Fruit fly (Drosophila melanogaster) whole organism, embryonic: ENCODE results near the gene kdn.

ENCODE experiments used
- Atf-2 ChIP-seq: fragments of 200-800 bp; sonication (Bioruptor generic); optimal IDR thresholded peaks from 2 replicates; lab custom pipeline; 2016; ENCODE audit warnings: missing biosample characterization, missing genetic modification characterization
- B-H2 ChIP-seq: fragments of 200-800 bp; sonication (Bioruptor generic); optimal IDR thresholded peaks from 2 replicates; lab custom pipeline; 2018; ENCODE audit warnings: missing biosample characterization, mild to moderate bottlenecking, missing genetic modification characterization
- CG10321 ChIP-seq: fragments of 200-800 bp; sonication (Bioruptor generic); IDR thresholded peaks from 2 replicates; pipeline ENCODE4 v1.3.6; 2022; ENCODE audit warnings: missing biosample characterization, missing genetic modification characterization
- CG10979 ChIP-seq: fragments of 200-800 bp; sonication (Bioruptor generic); optimal IDR thresholded peaks from 2 replicates; lab custom pipeline; 2018; ENCODE audit warnings: missing biosample characterization, mild to moderate bottlenecking, missing genetic modification characterization, moderate library complexity
- CG11560 ChIP-seq: fragments of 200-800 bp; sonication (Bioruptor generic); IDR thresholded peaks from 3 replicates; pipeline ENCODE4 v1.3.6; 2022; ENCODE audit warnings: missing biosample characterization, missing genetic modification characterization
- CG14965 ChIP-seq: fragments of 200-800 bp; sonication (Bioruptor generic); optimal IDR thresholded peaks from 2 replicates; lab custom pipeline; 2016; ENCODE audit warnings: missing biosample characterization, missing genetic modification characterization, borderline replicate concordance
- CG15479 ChIP-seq: fragments of 200-800 bp; sonication (Bioruptor generic); optimal IDR thresholded peaks from 3 replicates; lab custom pipeline; 2019; ENCODE audit warnings: missing biosample characterization, mild to moderate bottlenecking, missing genetic modification characterization, moderate library complexity
- CG17568 ChIP-seq: fragments of 200-800 bp; sonication (Bioruptor generic); optimal IDR thresholded peaks from 2 replicates; lab custom pipeline; 2018; ENCODE audit warnings: missing biosample characterization, mild to moderate bottlenecking, missing genetic modification characterization, moderate library complexity
- CG18011 ChIP-seq: fragments of 200-800 bp; sonication (Bioruptor generic); optimal IDR thresholded peaks from 2 replicates; lab custom pipeline; 2017; ENCODE audit warnings: missing biosample characterization, missing genetic modification characterization, mild to moderate bottlenecking, moderate library complexity, missing genotype
- CG18764 ChIP-seq: fragments of 200-800 bp; sonication (Bioruptor generic); optimal IDR thresholded peaks from 3 replicates; lab custom pipeline; 2016; ENCODE audit warnings: missing biosample characterization, missing genetic modification characterization
- CG2199 ChIP-seq: fragments of 200-800 bp; sonication (Bioruptor generic); IDR thresholded peaks from 3 replicates; pipeline ENCODE4 v1.3.6; 2022; ENCODE audit warnings: missing biosample characterization, missing genetic modification characterization
- CG42726 ChIP-seq: fragments of 200-800 bp; sonication (Bioruptor generic); IDR thresholded peaks from 2 replicates; pipeline ENCODE4 v1.3.6; 2022; ENCODE audit warnings: missing biosample characterization, missing genetic modification characterization; ENCODE audit not compliant: partially characterized antibody
- CG4360 ChIP-seq: fragments of 200-800 bp; sonication (Bioruptor generic); IDR thresholded peaks from 2 replicates; pipeline ENCODE4 v1.3.6; 2022; ENCODE audit warnings: missing biosample characterization, missing genetic modification characterization
- CG5180 ChIP-seq: fragments of 200-800 bp; sonication (Bioruptor generic); optimal IDR thresholded peaks from 3 replicates; lab custom pipeline; 2017; ENCODE audit warnings: missing biosample characterization, missing genetic modification characterization, mild to moderate bottlenecking, moderate library complexity, missing genetic modification reagents
- CG7271 ChIP-seq: fragments of 200-800 bp; sonication (Bioruptor generic); optimal IDR thresholded peaks from 2 replicates; lab custom pipeline; 2018; ENCODE audit warnings: missing biosample characterization, mild to moderate bottlenecking, missing genetic modification characterization, moderate library complexity
- CG7357 ChIP-seq: fragments of 200-800 bp; sonication (Bioruptor generic); IDR thresholded peaks from 3 replicates; pipeline ENCODE4 v1.3.6; 2022; ENCODE audit warnings: missing biosample characterization, missing genetic modification characterization
- CG7928 ChIP-seq: fragments of 200-800 bp; sonication (Bioruptor generic); optimal IDR thresholded peaks from 2 replicates; lab custom pipeline; 2017; ENCODE audit warnings: missing biosample characterization, mild to moderate bottlenecking, missing genetic modification characterization
- CG8089 ChIP-seq: fragments of 200-800 bp; sonication (Bioruptor generic); optimal IDR thresholded peaks from 3 replicates; lab custom pipeline; 2016; ENCODE audit warnings: missing biosample characterization, missing genetic modification characterization
- CG9215 ChIP-seq: fragments of 200-800 bp; sonication (Bioruptor generic); IDR thresholded peaks from 2 replicates; pipeline ENCODE4 v1.3.6; 2022; ENCODE audit warnings: missing biosample characterization, missing genetic modification characterization
- CG9727 ChIP-seq: fragments of 200-800 bp; sonication (Bioruptor generic); optimal IDR thresholded peaks from 3 replicates; lab custom pipeline; 2017; ENCODE audit warnings: missing biosample characterization, mild to moderate bottlenecking, missing genetic modification characterization
- CTCF ChIP-seq: fragments of 200-800 bp; sonication (Bioruptor generic); optimal IDR thresholded peaks from 2 replicates; lab custom pipeline; 2017; ENCODE audit warnings: missing biosample characterization, mild to moderate bottlenecking, missing genetic modification characterization, moderate library complexity
- Dip3 ChIP-seq: fragments of 200-800 bp; sonication (Bioruptor generic); optimal IDR thresholded peaks from 3 replicates; lab custom pipeline; 2016; ENCODE audit warnings: missing biosample characterization, missing genetic modification characterization
- Eip74EF ChIP-seq, 2 experiments: fragments of 200-800 bp in 1 of 2; fragments of >200 bp in 1 of 2; sonication (Bioruptor generic) in 1 of 2; optimal IDR thresholded peaks; 2 replicates each; lab custom pipeline; 2017 to 2019; ENCODE audit warnings: missing biosample characterization in 2 of 2, missing genetic modification characterization in 2 of 2, mild to moderate bottlenecking in 1 of 2, moderate library complexity in 1 of 2
- HLH3B ChIP-seq: fragments of 200-800 bp; sonication (Bioruptor generic); IDR thresholded peaks from 2 replicates; pipeline ENCODE4 v1.3.6; 2022; ENCODE audit warnings: missing biosample characterization, missing genetic modification characterization
- HmgZ ChIP-seq: fragments of 200-800 bp; sonication (Bioruptor generic); optimal IDR thresholded peaks from 2 replicates; lab custom pipeline; 2018; ENCODE audit warnings: missing biosample characterization, mild to moderate bottlenecking, missing genetic modification characterization
- Mrtf ChIP-seq: fragments of 200-800 bp; sonication (Bioruptor generic); IDR thresholded peaks from 3 replicates; pipeline ENCODE4 v1.3.6; 2022; ENCODE audit warnings: missing biosample characterization, missing genetic modification characterization
- NC2α ChIP-seq: fragments of 200-800 bp; sonication (Bioruptor generic); optimal IDR thresholded peaks from 2 replicates; lab custom pipeline; 2016; ENCODE audit warnings: missing biosample characterization, missing genetic modification characterization
- Nf-YA ChIP-seq: fragments of 200-800 bp; sonication (Bioruptor generic); IDR thresholded peaks from 2 replicates; pipeline ENCODE4 v1.3.6; 2022; ENCODE audit warnings: missing biosample characterization, missing genetic modification characterization
- Rx ChIP-seq: fragments of 200-800 bp; sonication (Bioruptor generic); IDR thresholded peaks from 2 replicates; pipeline ENCODE4 v1.3.6; 2022; ENCODE audit warnings: missing biosample characterization, missing genetic modification characterization
- Side ChIP-seq: fragments of 200-800 bp; sonication (Bioruptor generic); optimal IDR thresholded peaks from 2 replicates; lab custom pipeline; 2016; ENCODE audit warnings: missing biosample characterization, missing genetic modification characterization
- Taf1 ChIP-seq: fragments of 200-800 bp; sonication (Bioruptor generic); IDR thresholded peaks from 2 replicates; pipeline ENCODE4 v1.3.6; 2022; ENCODE audit warnings: missing biosample characterization, missing genetic modification characterization
- ab ChIP-seq: fragments of 200-800 bp; sonication (Bioruptor generic); optimal IDR thresholded peaks from 2 replicates; lab custom pipeline; 2016; ENCODE audit warnings: missing biosample characterization, missing genetic modification characterization
- ac ChIP-seq: fragments of 200-800 bp; sonication (Bioruptor generic); optimal IDR thresholded peaks from 3 replicates; lab custom pipeline; 2017; ENCODE audit warnings: missing biosample characterization, mild to moderate bottlenecking, missing genetic modification characterization
- al ChIP-seq: fragments of 200-800 bp; sonication (Bioruptor generic); IDR thresholded peaks from 2 replicates; pipeline ENCODE4 v1.3.6; 2022; ENCODE audit warnings: missing biosample characterization, missing genetic modification characterization
- ara ChIP-seq: fragments of 200-800 bp; sonication (Bioruptor generic); IDR thresholded peaks from 2 replicates; pipeline ENCODE4 v1.3.6; 2022; ENCODE audit warnings: missing biosample characterization, missing genetic modification characterization
- bowl ChIP-seq: fragments of 200-800 bp; sonication (Bioruptor generic); IDR thresholded peaks from 2 replicates; pipeline ENCODE4 v1.3.6; 2022; ENCODE audit warnings: missing biosample characterization, missing genetic modification characterization
- cg ChIP-seq: fragments of 200-800 bp; sonication (Bioruptor generic); optimal IDR thresholded peaks from 3 replicates; lab custom pipeline; 2019; ENCODE audit warnings: missing biosample characterization, mild to moderate bottlenecking, missing genetic modification characterization, moderate library complexity
- chinmo ChIP-seq: fragments of 200-800 bp; sonication (Bioruptor generic); IDR thresholded peaks from 4 replicates; pipeline ENCODE4 v1.3.6; 2022; ENCODE audit warnings: missing biosample characterization, missing genetic modification characterization; ENCODE audit not compliant: partially characterized antibody
- crp ChIP-seq, 2 experiments: fragments of 200-800 bp; sonication (Bioruptor generic); optimal IDR thresholded peaks; 2 replicates in 1 of 2; 3 replicates in 1 of 2; lab custom pipeline; 2017; ENCODE audit warnings: missing biosample characterization in 2 of 2, missing genetic modification characterization in 2 of 2, mild to moderate bottlenecking in 1 of 2, moderate library complexity in 1 of 2
- h ChIP-seq: fragments of >200 bp; optimal IDR thresholded peaks from 2 replicates; lab custom pipeline; 2017
- ham ChIP-seq: fragments of 200-800 bp; sonication (Bioruptor generic); IDR thresholded peaks from 2 replicates; pipeline ENCODE4 v1.3.6; 2022; ENCODE audit warnings: missing biosample characterization, missing genetic modification characterization
- hb ChIP-seq: fragments of 200-800 bp; sonication (Bioruptor generic); IDR thresholded peaks from 3 replicates; pipeline ENCODE4 v1.3.6; 2022; ENCODE audit warnings: missing biosample characterization, missing genetic modification characterization; ENCODE audit not compliant: partially characterized antibody
- kah ChIP-seq: fragments of 200-800 bp; sonication (Bioruptor generic); optimal IDR thresholded peaks from 2 replicates; lab custom pipeline; 2018; ENCODE audit warnings: missing biosample characterization, mild to moderate bottlenecking, missing genetic modification characterization
- kni ChIP-seq: fragments of 200-800 bp; sonication (Bioruptor generic); optimal IDR thresholded peaks from 3 replicates; lab custom pipeline; 2017; ENCODE audit warnings: mild to moderate bottlenecking, missing biosample characterization, missing genetic modification reagents, missing genetic modification characterization
- maf-S ChIP-seq: fragments of 200-800 bp; sonication (Bioruptor generic); optimal IDR thresholded peaks from 2 replicates; lab custom pipeline; 2016; ENCODE audit warnings: missing biosample characterization, missing genetic modification characterization
- pb ChIP-seq: fragments of 200-800 bp; sonication (Bioruptor generic); optimal IDR thresholded peaks from 3 replicates; lab custom pipeline; 2016; ENCODE audit warnings: missing biosample characterization, missing genetic modification characterization
- sima ChIP-seq: fragments of 200-800 bp; sonication (Bioruptor generic); optimal IDR thresholded peaks from 2 replicates; lab custom pipeline; 2016; ENCODE audit warnings: missing biosample characterization, missing genetic modification characterization
- slp2 ChIP-seq: fragments of 200-800 bp; sonication (Bioruptor generic); optimal IDR thresholded peaks from 2 replicates; lab custom pipeline; 2016; ENCODE audit warnings: missing biosample characterization, missing genetic modification characterization
- trem ChIP-seq: fragments of 200-800 bp; optimal IDR thresholded peaks from 3 replicates; lab custom pipeline; 2019; ENCODE audit warnings: missing biosample characterization, mild to moderate bottlenecking, missing genetic modification characterization, moderate library complexity
- unpg ChIP-seq: fragments of 200-800 bp; sonication (Bioruptor generic); optimal IDR thresholded peaks from 3 replicates; lab custom pipeline; 2018; ENCODE audit warnings: missing biosample characterization, mild to moderate bottlenecking, missing genetic modification characterization, moderate library complexity

Gene kdn

DNA sequence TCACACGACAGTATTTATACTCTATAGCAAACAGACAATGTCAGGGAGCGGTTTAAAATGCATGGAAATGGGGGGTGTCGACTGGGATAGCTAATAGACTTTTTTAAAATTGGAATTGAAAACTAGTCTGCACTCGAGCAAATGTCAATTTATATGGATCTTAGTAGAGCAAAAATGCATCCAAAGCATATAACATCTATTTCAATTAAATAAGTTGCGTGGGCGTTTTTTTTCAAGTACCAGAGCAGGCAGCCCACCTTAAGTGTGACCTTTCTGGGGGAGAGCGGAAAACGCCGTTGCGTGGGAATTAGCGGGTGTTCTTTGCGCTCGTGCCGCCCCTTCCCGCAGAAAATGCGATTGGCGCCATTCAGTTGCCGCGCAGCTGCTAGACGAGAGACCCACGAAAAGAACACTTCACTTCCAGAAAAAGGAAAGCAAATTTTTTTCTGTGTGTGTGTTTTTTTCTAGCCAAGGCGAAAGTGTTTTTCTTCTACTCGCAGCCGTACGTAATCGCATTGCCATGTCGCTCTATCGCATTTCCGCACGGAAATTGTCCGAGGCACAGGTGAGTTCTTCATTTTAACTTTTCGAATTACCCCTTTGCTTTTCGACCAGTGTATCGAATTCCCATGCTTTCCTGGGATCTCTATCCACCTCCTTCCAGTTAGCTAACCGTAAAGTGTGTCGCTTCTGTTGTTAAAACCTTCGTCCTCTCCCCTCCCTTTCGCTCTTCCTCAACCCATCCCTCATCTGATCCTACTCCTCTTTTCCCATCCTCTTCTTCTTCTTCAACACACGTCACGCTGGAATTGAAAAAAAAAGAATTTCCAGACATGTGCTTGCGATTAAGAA lies 1.7 kb downstream of the kdn start (continued):
- TF ChIP-seq hb (GFP tag; lab: Robert Waterston, UW): no peak
- no peak for TF ChIP-seq cg (GFP tag; lab: Kevin White, UChicago)
- no peak for TF ChIP-seq Nf-YA (GFP tag; lab: Robert Waterston, UW)
- TF ChIP-seq kni (GFP tag; lab: Kevin White, UChicago): no peak
- TF ChIP-seq ac (GFP tag; lab: Kevin White, UChicago): peak; percentile 11
- peak; percentile 25; the same call in 1 of the 2 replicates for TF ChIP-seq CG42726
- no peak for TF ChIP-seq CG9215
- no peak for TF ChIP-seq CG14965 (GFP tag; lab: Kevin White, UChicago)
- TF ChIP-seq h: no peak
- TF ChIP-seq bowl (GFP tag; lab: Robert Waterston, UW): no peak
- TF ChIP-seq slp2 (GFP tag; lab: Kevin White, UChicago): no peak
- TF ChIP-seq Side (GFP tag; lab: Kevin White, UChicago): peak; percentile 24
- no peak for TF ChIP-seq pb
- no peak for TF ChIP-seq CG8089 (GFP tag; lab: Kevin White, UChicago)
- no peak for TF ChIP-seq CG7357 (GFP tag; lab: Robert Waterston, UW)
- 0 out of 4 replicates have a peak, but pooled peaks have one; percentile 65 for TF ChIP-seq chinmo (GFP tag; lab: Robert Waterston, UW)
- no peak for TF ChIP-seq Rx (GFP tag; lab: Robert Waterston, UW)
- no peak for TF ChIP-seq CG10979 (tag; lab: Kevin White, UChicago)
- 0 out of 2 replicates have a peak, but pooled peaks have one; percentile 14 for TF ChIP-seq HLH3B (GFP tag; lab: Robert Waterston, UW)
- TF ChIP-seq trem: peak; percentile 21
- TF ChIP-seq CG10321: no peak
- peak; percentile 44 for TF ChIP-seq CG9727 (GFP tag; lab: Kevin White, UChicago)
- peak; percentile 24 for TF ChIP-seq CG7928 (GFP tag; lab: Kevin White, UChicago)
- no peak for TF ChIP-seq CG5180 (GFP tag; lab: Kevin White, UChicago)
- no peak for TF ChIP-seq B-H2
- no peak for TF ChIP-seq CG2199
- TF ChIP-seq maf-S: no peak
- TF ChIP-seq NC2α: no peak
- TF ChIP-seq sima (GFP tag; lab: Kevin White, UChicago): no peak
- TF ChIP-seq unpg (GFP tag; lab: Kevin White, UChicago): no peak
- no peak for TF ChIP-seq ara
- no peak for TF ChIP-seq al
- TF ChIP-seq CG15479: peak; percentile 20
- TF ChIP-seq Atf-2 (GFP tag; lab: Kevin White, UChicago): no peak
- TF ChIP-seq crp (GFP tag; optimal IDR thresholded peaks at IDR 0.05; lab: Kevin White, UChicago): peak in 1 of 2 experiments; percentile 18
- TF ChIP-seq Taf1 (GFP tag; lab: Robert Waterston, UW): no peak
- TF ChIP-seq ab (GFP tag; lab: Kevin White, UChicago): no peak
- TF ChIP-seq ham (GFP tag; lab: Robert Waterston, UW): no peak
- TF ChIP-seq HmgZ (tag; lab: Kevin White, UChicago): no peak
- TF ChIP-seq Dip3 (GFP tag; lab: Kevin White, UChicago): no peak
- no peak for TF ChIP-seq Eip74EF (GFP tag; optimal IDR thresholded peaks at IDR 0.05; lab: Kevin White, UChicago)
- TF ChIP-seq CG18764: no peak
- no peak for TF ChIP-seq kah (GFP tag; lab: Kevin White, UChicago)
- peak; percentile 55 for TF ChIP-seq CTCF
- TF ChIP-seq CG11560 (tag; lab: Robert Waterston, UW): no peak
- no peak for TF ChIP-seq CG17568 (GFP tag; lab: Kevin White, UChicago)
- no peak for TF ChIP-seq CG7271 (tag; lab: Kevin White, UChicago)
- TF ChIP-seq Mrtf: no peak
- peak; percentile 98 for TF ChIP-seq CG18011 (GFP tag; lab: Kevin White, UChicago)
- no peak; the same call in 1 of the 2 replicates for TF ChIP-seq CG4360 (GFP tag; lab: Robert Waterston, UW)
